Fruit fly (Drosophila melanogaster): Measurements from ENCODE around the gene CG11841.

CG11841 gene

dm6 chr3R:29096009-29096443 lies 45.2 kb downstream of the CG11841 start (continued):
- no peak for TF ChIP-seq CG6276 (GFP tag; optimal IDR thresholded peaks at IDR 0.05)
- TF ChIP-seq Sox14 (GFP tag; optimal IDR thresholded peaks at IDR 0.05), result peak; percentile 78
- TF ChIP-seq CG11762 (GFP tag; optimal IDR thresholded peaks at IDR 0.05; ENCODE audit: insufficient read depth), result peak; percentile 44
- TF ChIP-seq Ets96B (tag; optimal IDR thresholded peaks at IDR 0.05), result peak; percentile 86
- TF ChIP-seq CG15336 (GFP tag; IDR thresholded peaks at IDR 0.05), result peak; percentile 38
- peak; percentile 91 for TF ChIP-seq Hr39 (GFP tag; optimal IDR thresholded peaks at IDR 0.05)
- peak; percentile 87 for TF ChIP-seq CG10669 (GFP tag; optimal IDR thresholded peaks at IDR 0.05)
- TF ChIP-seq Hr38 (GFP tag; optimal IDR thresholded peaks at IDR 0.05), result no peak
- peak; percentile 37; the same call in 1 of the 2 replicates for TF ChIP-seq Gug (GFP tag; IDR thresholded peaks at IDR 0.05)
- no peak for TF ChIP-seq CG6808 (GFP tag; optimal IDR thresholded peaks at IDR 0.05)
- no peak for TF ChIP-seq fd85E (GFP tag; optimal IDR thresholded peaks at IDR 0.05)
- TF ChIP-seq dac (GFP tag; optimal IDR thresholded peaks at IDR 0.05), result no peak
- TF ChIP-seq spab (GFP tag; optimal IDR thresholded peaks at IDR 0.05), result peak; percentile 83
- no peak for TF ChIP-seq fkh (GFP tag; optimal IDR thresholded peaks at IDR 0.05)
- TF ChIP-seq Hr4 (GFP tag; optimal IDR thresholded peaks at IDR 0.05), result no peak
- peak; percentile 82 for TF ChIP-seq CG10631 (GFP tag; optimal IDR thresholded peaks at IDR 0.05)
- peak; percentile 92 for TF ChIP-seq esn (GFP tag; optimal IDR thresholded peaks at IDR 0.05)
- TF ChIP-seq CG34406 (GFP tag; optimal IDR thresholded peaks at IDR 0.05), result peak; percentile 67
- TF ChIP-seq lz (GFP tag; optimal IDR thresholded peaks at IDR 0.05), result peak; percentile 84
- TF ChIP-seq CG6163 (GFP tag; IDR thresholded peaks at IDR 0.05), result peak; percentile 91
- TF ChIP-seq svp (GFP tag), result peak; percentile 96
- TF ChIP-seq CG8119 (GFP tag; IDR thresholded peaks at IDR 0.05), result no peak; the same call in 2 of the 3 replicates

- TF ChIP-seq Met (GFP tag; optimal IDR thresholded peaks at IDR 0.05) (no peak), CG16779 (tag; optimal IDR thresholded peaks at IDR 0.05) (no peak), CG6854 (GFP tag; optimal IDR thresholded peaks at IDR 0.05) (no peak), spab (GFP tag; optimal IDR thresholded peaks at IDR 0.05) (no peak), acj6 (GFP tag; optimal IDR thresholded peaks at IDR 0.05) (no peak)
These were observed 47.2 kb downstream of the CG11841 start for dm6 chr3R:29098022-29098421.

Data from whole organism, prepupa.